Fruit fly (Drosophila melanogaster): Measurements from ENCODE around the gene CG13250.

CG13250 gene

dm6 chr3L:20530347-20531177 lies 2.9 kb upstream of the CG13250 start:
- TF ChIP-seq Sox102F (GFP tag; optimal IDR thresholded peaks at IDR 0.05), result no peak
- no peak for TF ChIP-seq fd85E (GFP tag; optimal IDR thresholded peaks at IDR 0.05)
- no peak for TF ChIP-seq CG34406 (GFP tag; optimal IDR thresholded peaks at IDR 0.05)
- TF ChIP-seq CG8632 (GFP tag; optimal IDR thresholded peaks at IDR 0.05), result no peak
- TF ChIP-seq Sox14 (GFP tag; optimal IDR thresholded peaks at IDR 0.05), result no peak
- no peak for TF ChIP-seq CG6808 (GFP tag; optimal IDR thresholded peaks at IDR 0.05)
- no peak for TF ChIP-seq Hr39 (GFP tag; optimal IDR thresholded peaks at IDR 0.05)
- no peak for TF ChIP-seq CG10631 (GFP tag; optimal IDR thresholded peaks at IDR 0.05)
- no peak for TF ChIP-seq pdm3 (GFP tag; optimal IDR thresholded peaks at IDR 0.05)
- TF ChIP-seq svp (GFP tag), result peak; percentile 74
- peak; percentile 31 for TF ChIP-seq fkh (GFP tag; optimal IDR thresholded peaks at IDR 0.05)
- no peak for TF ChIP-seq acj6 (GFP tag; optimal IDR thresholded peaks at IDR 0.05)
- TF ChIP-seq ss (GFP tag; optimal IDR thresholded peaks at IDR 0.05), result peak in 1 of 2 experiments; percentile 24
- TF ChIP-seq CG7368 (GFP tag; optimal IDR thresholded peaks at IDR 0.05), result no peak
- TF ChIP-seq achi (GFP tag; optimal IDR thresholded peaks at IDR 0.05), result no peak
- no peak for TF ChIP-seq CG6792 (GFP tag; optimal IDR thresholded peaks at IDR 0.05)
- TF ChIP-seq Lpt (GFP tag; optimal IDR thresholded peaks at IDR 0.05), result no peak
- no peak for TF ChIP-seq CG11294 (GFP tag; IDR thresholded peaks at IDR 0.05)
- no peak for TF ChIP-seq salr (GFP tag; optimal IDR thresholded peaks at IDR 0.05)
- TF ChIP-seq Eip78C (GFP tag), result peak; percentile 40
- TF ChIP-seq OdsH (GFP tag; optimal IDR thresholded peaks at IDR 0.05), result no peak
- no peak for TF ChIP-seq spab (GFP tag; optimal IDR thresholded peaks at IDR 0.05)
- no peak for TF ChIP-seq CG3919 (GFP tag; optimal IDR thresholded peaks at IDR 0.05)
- no peak for TF ChIP-seq Blimp-1 (GFP tag; optimal IDR thresholded peaks at IDR 0.05)
- TF ChIP-seq lz (GFP tag; optimal IDR thresholded peaks at IDR 0.05), result no peak
- no peak for TF ChIP-seq Ets96B (tag; optimal IDR thresholded peaks at IDR 0.05)

- TF ChIP-seq pdm3 (GFP tag; optimal IDR thresholded peaks at IDR 0.05) (no peak), fd59A (GFP tag; optimal IDR thresholded peaks at IDR 0.05) (no peak), svp (GFP tag) (peak; percentile 89), OdsH (GFP tag; optimal IDR thresholded peaks at IDR 0.05) (no peak), CG31627 (GFP tag; optimal IDR thresholded peaks at IDR 0.05) (no peak), Hr4 (GFP tag; optimal IDR thresholded peaks at IDR 0.05) (no peak), CG15336 (GFP tag; IDR thresholded peaks at IDR 0.05) (no peak), fd85E (GFP tag; optimal IDR thresholded peaks at IDR 0.05) (no peak), CG6854 (GFP tag; optimal IDR thresholded peaks at IDR 0.05) (no peak), CG6276 (GFP tag; optimal IDR thresholded peaks at IDR 0.05) (no peak), ss (GFP tag; optimal IDR thresholded peaks at IDR 0.05) (peak in 1 of 2 experiments; percentile 70)
Observed at dm6 chr3L:20531257-20531656, 2.3 kb upstream of the CG13250 start.

- TF ChIP-seq OdsH (GFP tag; optimal IDR thresholded peaks at IDR 0.05), result no peak
- no peak for TF ChIP-seq Sox15 (GFP tag; optimal IDR thresholded peaks at IDR 0.05)
- TF ChIP-seq CG16779 (tag; optimal IDR thresholded peaks at IDR 0.05), result no peak
- TF ChIP-seq Eip78C (GFP tag), result peak; percentile 31
- no peak for TF ChIP-seq CG6276 (GFP tag; optimal IDR thresholded peaks at IDR 0.05)
Observed at dm6 chr3L:20536919-20537318, 3.4 kb downstream of the CG13250 start.

- peak; percentile 2 for TF ChIP-seq pdm3 (GFP tag; optimal IDR thresholded peaks at IDR 0.05)
- TF ChIP-seq salr (GFP tag; optimal IDR thresholded peaks at IDR 0.05), result no peak
- TF ChIP-seq fkh (GFP tag; optimal IDR thresholded peaks at IDR 0.05), result peak; percentile 74
- TF ChIP-seq CG32006 (GFP tag; optimal IDR thresholded peaks at IDR 0.05), result peak; percentile 23
- no peak for TF ChIP-seq Gug (GFP tag; IDR thresholded peaks at IDR 0.05)
- peak; percentile 75 for TF ChIP-seq Eip78C (GFP tag)
- TF ChIP-seq CG6276 (GFP tag; optimal IDR thresholded peaks at IDR 0.05), result peak; percentile 0
- no peak for TF ChIP-seq CG34406 (GFP tag; optimal IDR thresholded peaks at IDR 0.05)
Observed at dm6 chr3L:20537655-20538300, 4.3 kb downstream of the CG13250 start.
